Worm (Caenorhabditis elegans) whole organism, L2 larva: ENCODE measurements around the gene try-12.

ENCODE experiments used
- ZK546.5 ChIP-seq: sonication (generic microtip); optimal IDR thresholded peaks from 2 replicates; lab custom pipeline; 2017; ENCODE audit warnings: missing biosample characterization, missing genetic modification characterization
- aly-2 ChIP-seq: fragments of 150-350 bp; optimal IDR thresholded peaks from 2 replicates; lab custom pipeline; 2014; ENCODE audit warnings: missing biosample characterization, missing genetic modification characterization
- blmp-1 ChIP-seq: sonication (generic microtip); optimal IDR thresholded peaks from 2 replicates; lab custom pipeline; 2017; ENCODE audit warnings: missing genetic modification characterization, mild to moderate bottlenecking, missing compliant biosample characterization, antibody characterized with exemption, moderate library complexity; ENCODE audit not compliant: insufficient read depth
- ceh-16 ChIP-seq: fragments of 150-350 bp; optimal IDR thresholded peaks from 2 replicates; lab custom pipeline; 2014; ENCODE audit warnings: missing biosample characterization, missing genetic modification characterization
- lin-11 ChIP-seq: fragments of 150-350 bp; sonication (generic microtip); optimal IDR thresholded peaks from 2 replicates; lab custom pipeline; 2014; ENCODE audit warnings: missing biosample characterization, missing genetic modification characterization, inconsistent platforms, mixed read lengths
- lin-13 ChIP-seq: fragments of 150-350 bp; optimal IDR thresholded peaks from 2 replicates; lab custom pipeline; 2014; ENCODE audit warnings: missing biosample characterization, missing genetic modification reagents, missing genetic modification characterization
- lsy-2 ChIP-seq, 2 experiments: fragments of 150-350 bp in 1 of 2; sonication (generic microtip) in 1 of 2; optimal IDR thresholded peaks; 2 replicates each; lab custom pipeline; 2014 to 2017; ENCODE audit warnings: missing biosample characterization in 2 of 2, missing genetic modification characterization in 2 of 2
- mbf-1 ChIP-seq: sonication (generic microtip); optimal IDR thresholded peaks from 2 replicates; lab custom pipeline; 2017; ENCODE audit warnings: missing biosample characterization, missing genetic modification characterization
- nhr-237 ChIP-seq: fragments of 150-350 bp; optimal IDR thresholded peaks from 2 replicates; lab custom pipeline; 2014; ENCODE audit warnings: missing biosample characterization, missing genetic modification characterization
- nhr-77 ChIP-seq: fragments of 150-350 bp; optimal IDR thresholded peaks from 2 replicates; lab custom pipeline; 2014; ENCODE audit warnings: missing biosample characterization, missing genetic modification characterization
- snpc-4 ChIP-seq: fragments of 150-350 bp; optimal IDR thresholded peaks from 2 replicates; lab custom pipeline; 2014; ENCODE audit warnings: missing biosample characterization, missing genetic modification characterization

- TF ChIP-seq ceh-16 (tag; lab: Kevin White, UChicago) (no peak), lin-11 (tag; lab: Kevin White, UChicago) (no peak), lin-13 (no peak), aly-2 (tag; lab: Kevin White, UChicago) (no peak), blmp-1 (tag; lab: Kevin White, UChicago) (no peak), nhr-237 (tag; lab: Kevin White, UChicago) (no peak), snpc-4 (tag; lab: Kevin White, UChicago) (no peak), lsy-2 (tag; optimal IDR thresholded peaks at IDR 0.05; lab: Kevin White, UChicago) (no peak), ZK546.5 (tag; lab: Kevin White, UChicago) (no peak), mbf-1 (tag; lab: Kevin White, UChicago) (no peak), nhr-77 (no peak)
These were observed 48.3 kb downstream of the try-12 start, which contains the start of gene srh-79 for ce11 chrV:7497440-7497839.
